Fruit fly (Drosophila melanogaster): ENCODE data around the gene CG7276.

DNA sequence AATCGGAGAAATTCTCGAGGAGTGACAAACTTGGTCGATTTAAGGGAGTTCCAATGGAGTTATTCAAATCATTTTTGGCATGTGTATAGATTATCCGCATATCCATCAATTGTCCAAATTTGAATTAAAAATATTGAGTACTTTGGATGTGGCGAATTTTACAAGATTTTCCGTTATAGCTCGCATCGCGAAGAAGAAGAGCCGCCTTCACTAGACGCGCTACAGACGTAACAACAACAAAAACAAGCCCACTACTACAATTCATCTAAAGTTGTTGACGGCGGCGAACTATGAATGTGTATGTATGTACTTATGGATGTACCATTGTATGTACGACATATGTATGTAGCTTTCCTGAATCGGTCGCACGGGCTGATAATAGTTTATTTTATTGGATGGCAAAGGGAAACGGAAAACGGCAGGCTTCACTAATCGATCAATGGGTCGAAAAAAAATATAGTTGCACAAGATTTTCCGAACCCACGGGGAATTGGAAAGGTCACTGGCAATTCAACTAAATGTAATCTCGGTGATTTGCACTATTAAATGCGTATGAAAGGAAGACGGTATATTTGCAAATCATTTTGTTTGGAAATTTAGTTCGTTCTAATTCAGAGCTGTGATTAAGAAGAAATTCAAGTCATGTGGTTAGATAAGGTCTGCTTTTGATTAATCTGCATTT lies 17.0 kb downstream of the CG7276 start:
- TF ChIP-seq CG13204 (GFP tag; optimal IDR thresholded peaks at IDR 0.05) = no peak
- no peak for TF ChIP-seq D1 (tag; optimal IDR thresholded peaks at IDR 0.05)
- no peak for TF ChIP-seq CG8159 (tag; optimal IDR thresholded peaks at IDR 0.05)
